Worm (Caenorhabditis elegans) whole organism, L4 larva: ENCODE results near the gene flp-9.

Experiments used
- D1046.2 ChIP-seq: fragments of 200-800 bp; sonication (Bioruptor generic); IDR thresholded peaks from 2 replicates; pipeline ENCODE4 v1.3.6; 2022; ENCODE audit warnings: missing genetic modification characterization, missing compliant biosample characterization
- F10B5.3 ChIP-seq: sonication (generic microtip); optimal IDR thresholded peaks from 2 replicates; lab custom pipeline; 2016; ENCODE audit warnings: mild to moderate bottlenecking, missing genetic modification characterization, missing compliant biosample characterization
- F26F4.8 ChIP-seq: fragments of 200-800 bp; sonication (Bioruptor generic); conservative IDR thresholded peaks from 2 replicates; pipeline ENCODE4 v1.3.6; 2022; ENCODE audit warnings: missing genetic modification characterization, missing compliant biosample characterization
- F37D6.2 ChIP-seq: sonication (generic microtip); optimal IDR thresholded peaks from 2 replicates; lab custom pipeline; 2016; ENCODE audit warnings: mild to moderate bottlenecking, missing genetic modification characterization, missing compliant biosample characterization
- T20F7.1 ChIP-seq: fragments of 200-800 bp; sonication (Bioruptor generic); optimal IDR thresholded peaks from 2 replicates; lab custom pipeline; 2018; ENCODE audit warnings: mild to moderate bottlenecking, missing genetic modification characterization, missing compliant biosample characterization
- T26A8.4 ChIP-seq: fragments of 200-800 bp; sonication (Bioruptor generic); IDR thresholded peaks from 2 replicates; pipeline ENCODE4 v1.3.6; 2022; ENCODE audit warnings: missing genetic modification characterization, missing compliant biosample characterization
- Y105C5A.15 ChIP-seq: fragments of 200-800 bp; sonication (Bioruptor generic); IDR thresholded peaks from 2 replicates; pipeline ENCODE4 v1.3.6; 2022; ENCODE audit warnings: missing genetic modification characterization, missing compliant biosample characterization
- Y48G9A.11 ChIP-seq: fragments of 200-800 bp; sonication (Bioruptor generic); IDR thresholded peaks from 2 replicates; pipeline ENCODE4 v1.3.6; 2022; ENCODE audit warnings: missing genetic modification reagents, missing genetic modification characterization, missing compliant biosample characterization
- Y5F2A.4 ChIP-seq: fragments of 200-800 bp; sonication (Bioruptor generic); optimal IDR thresholded peaks from 2 replicates; lab custom pipeline; 2018; ENCODE audit warnings: mild to moderate bottlenecking, missing genetic modification characterization, missing compliant biosample characterization
- ZK337.2 ChIP-seq: fragments of 200-800 bp; sonication (Bioruptor generic); IDR thresholded peaks from 2 replicates; pipeline ENCODE4 v1.3.6; 2022; ENCODE audit warnings: missing genetic modification reagents, missing genetic modification characterization, missing compliant biosample characterization
- aly-2 ChIP-seq: sonication (generic microtip); optimal IDR thresholded peaks from 2 replicates; lab custom pipeline; 2018; ENCODE audit warnings: missing biosample characterization, missing genetic modification characterization
- arid-1 ChIP-seq: fragments of 200-800 bp; sonication (Bioruptor generic); conservative IDR thresholded peaks from 2 replicates; pipeline ENCODE4 v1.3.6; 2022; ENCODE audit warnings: missing genetic modification reagents, missing genetic modification characterization, missing compliant biosample characterization
- ceh-32 ChIP-seq: sonication (generic microtip); optimal IDR thresholded peaks from 2 replicates; lab custom pipeline; 2016; ENCODE audit warnings: mild to moderate bottlenecking, missing genetic modification characterization, missing compliant biosample characterization; ENCODE audit not compliant: poor library complexity
- cey-2 ChIP-seq: sonication (generic microtip); optimal IDR thresholded peaks from 3 replicates; lab custom pipeline; 2017; ENCODE audit warnings: missing genetic modification characterization, mild to moderate bottlenecking, missing compliant biosample characterization, antibody characterized with exemption, borderline replicate concordance; ENCODE audit not compliant: insufficient read depth
- daf-16 ChIP-seq, 3 experiments: sonication (generic microtip); optimal IDR thresholded peaks; 2 replicates each; lab custom pipeline; 2016 to 2017; ENCODE audit warnings: missing genetic modification characterization in 3 of 3, missing genetic modification reagents in 3 of 3, mild to moderate bottlenecking in 2 of 3, missing compliant biosample characterization in 2 of 3, missing biosample characterization in 1 of 3, moderate library complexity in 1 of 3
- dmd-6 ChIP-seq: fragments of 200-800 bp; sonication (Bioruptor generic); IDR thresholded peaks from 2 replicates; pipeline ENCODE4 v1.3.6; 2022; ENCODE audit warnings: missing genetic modification reagents, missing genetic modification characterization, missing compliant biosample characterization
- duxl-1 ChIP-seq: sonication (generic microtip); optimal IDR thresholded peaks from 2 replicates; lab custom pipeline; 2016; ENCODE audit warnings: mild to moderate bottlenecking, missing genetic modification characterization, moderate library complexity, missing compliant biosample characterization; ENCODE audit not compliant: poor library complexity
- dve-1 ChIP-seq: sonication (generic microtip); optimal IDR thresholded peaks from 2 replicates; lab custom pipeline; 2017; ENCODE audit warnings: antibody characterized with exemption, mild to moderate bottlenecking, missing genetic modification characterization, missing compliant biosample characterization; ENCODE audit not compliant: insufficient read depth
- egl-43 ChIP-seq: fragments of 200-800 bp; sonication (Bioruptor generic); IDR thresholded peaks from 2 replicates; pipeline ENCODE4 v1.3.6; 2022; ENCODE audit warnings: missing genetic modification reagents, missing genetic modification characterization, missing compliant biosample characterization
- fkh-10 ChIP-seq: fragments of 150-350 bp; optimal IDR thresholded peaks from 2 replicates; lab custom pipeline; 2014; ENCODE audit warnings: missing biosample characterization, missing genetic modification reagents, missing genetic modification characterization
- fos-1 ChIP-seq: fragments of 150-350 bp; optimal IDR thresholded peaks from 2 replicates; lab custom pipeline; 2014; ENCODE audit warnings: missing biosample characterization, missing genetic modification characterization
- hlh-11 ChIP-seq: fragments of 200-800 bp; sonication (Bioruptor generic); optimal IDR thresholded peaks from 2 replicates; lab custom pipeline; 2018; ENCODE audit warnings: mild to moderate bottlenecking, missing genetic modification characterization, missing compliant biosample characterization
- jun-1 ChIP-seq: fragments of 150-350 bp; optimal IDR thresholded peaks from 2 replicates; lab custom pipeline; 2014; ENCODE audit warnings: missing biosample characterization, missing genetic modification reagents, missing genetic modification characterization
- lim-7 ChIP-seq: fragments of 200-800 bp; sonication (Bioruptor generic); IDR thresholded peaks from 2 replicates; pipeline ENCODE4 v1.3.6; 2022; ENCODE audit warnings: missing genetic modification characterization, missing compliant biosample characterization
- lin-13 ChIP-seq: fragments of 150-350 bp; optimal IDR thresholded peaks from 2 replicates; lab custom pipeline; 2014; ENCODE audit warnings: missing biosample characterization, missing genetic modification reagents, missing genetic modification characterization
- lin-29 ChIP-seq: fragments of 200-800 bp; sonication (Bioruptor generic); IDR thresholded peaks from 2 replicates; pipeline ENCODE4 v1.3.6; 2022; ENCODE audit warnings: missing genetic modification reagents, missing genetic modification characterization, missing compliant biosample characterization
- lin-38 ChIP-seq: fragments of 200-800 bp; sonication (Bioruptor generic); IDR thresholded peaks from 2 replicates; pipeline ENCODE4 v1.3.6; 2022; ENCODE audit warnings: missing genetic modification reagents, missing genetic modification characterization, missing compliant biosample characterization
- lin-39 ChIP-seq: fragments of 150-350 bp; optimal IDR thresholded peaks from 2 replicates; lab custom pipeline; 2014; ENCODE audit warnings: missing biosample characterization, missing genetic modification reagents, missing genetic modification characterization
- lsy-2 ChIP-seq, 2 experiments: fragments of 150-350 bp in 1 of 2; sonication (generic microtip) in 1 of 2; optimal IDR thresholded peaks; 2 replicates each; lab custom pipeline; 2014 to 2017; ENCODE audit warnings: missing biosample characterization in 2 of 2, missing genetic modification characterization in 2 of 2
- mdl-1 ChIP-seq, 2 experiments: fragments of 150-350 bp in 1 of 2; sonication (generic microtip) in 1 of 2; optimal IDR thresholded peaks; 2 replicates each; lab custom pipeline; 2014 to 2017; ENCODE audit warnings: missing biosample characterization in 2 of 2, missing genetic modification characterization in 2 of 2
- mdt-29 ChIP-seq: fragments of 200-800 bp; sonication (Bioruptor generic); IDR thresholded peaks from 2 replicates; pipeline ENCODE4 v1.3.6; 2022; ENCODE audit warnings: missing genetic modification reagents, missing genetic modification characterization, missing compliant biosample characterization
- mep-1 ChIP-seq: fragments of 150-350 bp; sonication (generic microtip); optimal IDR thresholded peaks from 3 replicates; lab custom pipeline; 2014; ENCODE audit warnings: missing biosample characterization, missing genetic modification characterization
- mes-2 ChIP-seq: sonication (generic microtip); optimal IDR thresholded peaks from 2 replicates; lab custom pipeline; 2016; ENCODE audit warnings: missing genotype, mild to moderate bottlenecking, missing genetic modification characterization, missing compliant biosample characterization; ENCODE audit not compliant: poor library complexity, severe bottlenecking
- nhr-11 ChIP-seq: fragments of 150-350 bp; optimal IDR thresholded peaks from 2 replicates; lab custom pipeline; 2014; ENCODE audit warnings: missing biosample characterization, missing genetic modification characterization
- nhr-111 ChIP-seq: fragments of 200-800 bp; sonication (Bioruptor generic); optimal IDR thresholded peaks from 2 replicates; lab custom pipeline; 2018; ENCODE audit warnings: mild to moderate bottlenecking, missing genetic modification characterization, missing compliant biosample characterization
- nhr-41 ChIP-seq: fragments of 200-800 bp; sonication (Bioruptor generic); IDR thresholded peaks from 2 replicates; pipeline ENCODE4 v1.3.6; 2022; ENCODE audit warnings: missing genetic modification reagents, missing genetic modification characterization, missing compliant biosample characterization
- nhr-48 ChIP-seq: sonication (generic microtip); optimal IDR thresholded peaks from 2 replicates; lab custom pipeline; 2016; ENCODE audit warnings: mild to moderate bottlenecking, missing genetic modification characterization, missing compliant biosample characterization
- nhr-6 ChIP-seq: fragments of 150-350 bp; optimal IDR thresholded peaks from 2 replicates; lab custom pipeline; 2014; ENCODE audit warnings: missing biosample characterization, missing genetic modification characterization
- pqm-1 ChIP-seq: sonication (generic microtip); optimal IDR thresholded peaks from 2 replicates; lab custom pipeline; 2017; ENCODE audit warnings: missing biosample characterization, missing genetic modification characterization
- saeg-2 ChIP-seq: fragments of 200-800 bp; sonication (Bioruptor generic); IDR thresholded peaks from 2 replicates; pipeline ENCODE4 v1.3.6; 2022; ENCODE audit warnings: missing genetic modification reagents, missing genetic modification characterization, missing compliant biosample characterization
- sdz-12 ChIP-seq: fragments of 200-800 bp; sonication (Bioruptor generic); optimal IDR thresholded peaks from 2 replicates; lab custom pipeline; 2018; ENCODE audit warnings: mild to moderate bottlenecking, missing genetic modification characterization, missing compliant biosample characterization
- snpc-1.2 ChIP-seq: fragments of 200-800 bp; sonication (Bioruptor generic); IDR thresholded peaks from 2 replicates; pipeline ENCODE4 v1.3.6; 2022; ENCODE audit warnings: missing genetic modification reagents, missing genetic modification characterization, missing compliant biosample characterization
- snpc-4 ChIP-seq: fragments of 150-350 bp; optimal IDR thresholded peaks from 2 replicates; lab custom pipeline; 2014; ENCODE audit warnings: missing biosample characterization, missing genetic modification characterization
- unc-62 ChIP-seq, 3 experiments: fragments of 150-350 bp in 1 of 3; sonication (generic microtip); optimal IDR thresholded peaks in 2 of 3; peaks in 1 of 3; 1 replicate in 1 of 3; 2 replicates in 2 of 3; lab custom pipeline; 2014 to 2017; ENCODE audit warnings: missing biosample characterization in 3 of 3, missing genetic modification characterization in 3 of 3, missing genetic modification reagents in 3 of 3, missing genotype in 1 of 3
- vab-7 ChIP-seq: fragments of 200-800 bp; sonication (Bioruptor generic); IDR thresholded peaks from 2 replicates; pipeline ENCODE4 v1.3.6; 2022; ENCODE audit warnings: missing genetic modification reagents, missing genetic modification characterization, missing compliant biosample characterization
- zag-1 ChIP-seq: fragments of 150-350 bp; optimal IDR thresholded peaks from 2 replicates; lab custom pipeline; 2014; ENCODE audit warnings: missing biosample characterization, missing genetic modification characterization
- zfp-3 ChIP-seq: fragments of 200-800 bp; sonication (Bioruptor generic); conservative IDR thresholded peaks from 2 replicates; pipeline ENCODE4 v1.3.6; 2022; ENCODE audit warnings: missing genetic modification reagents, missing genetic modification characterization, missing compliant biosample characterization
- zip-2 ChIP-seq: fragments of 150-350 bp; optimal IDR thresholded peaks from 2 replicates; lab custom pipeline; 2014; ENCODE audit warnings: missing biosample characterization, missing genetic modification characterization
- ztf-7 ChIP-seq: fragments of 150-350 bp; optimal IDR thresholded peaks from 2 replicates; lab custom pipeline; 2014; ENCODE audit warnings: missing biosample characterization, missing genetic modification characterization

The flp-9 gene

ce11 chrIV:12724641-12725040 is 32.7 kb downstream of the flp-9 start, which contains the start of the genes T23F6.3 and rbd-1 (continued):
- TF ChIP-seq nhr-41 (GFP tag; lab: Robert Waterston, UW) = no peak
- peak; percentile 65 for TF ChIP-seq nhr-11 (tag; lab: Kevin White, UChicago)
- TF ChIP-seq nhr-6 (tag; lab: Kevin White, UChicago) = peak; percentile 60
- TF ChIP-seq mes-2 (tag; lab: Kevin White, UChicago) = peak; percentile 97
- peak; percentile 55; the same call in 1 of the 2 replicates for TF ChIP-seq snpc-1.2 (GFP tag; lab: Robert Waterston, UW)
- TF ChIP-seq T26A8.4 (GFP tag; lab: Robert Waterston, UW) = peak; percentile 75
- peak; percentile 83 for TF ChIP-seq lin-38 (GFP tag; lab: Robert Waterston, UW)
- TF ChIP-seq duxl-1 (tag; lab: Kevin White, UChicago) = peak; percentile 69
- no peak for TF ChIP-seq F10B5.3
- TF ChIP-seq snpc-4 = no peak
- peak; percentile 36 for TF ChIP-seq jun-1 (tag; lab: Kevin White, UChicago)
- TF ChIP-seq lim-7 (GFP tag; lab: Robert Waterston, UW) = no peak
- TF ChIP-seq lin-39 (tag; lab: Kevin White, UChicago) = no peak
- no peak for TF ChIP-seq nhr-48 (tag; lab: Kevin White, UChicago)
- peak; percentile 38; the same call in 1 of the 2 replicates for TF ChIP-seq egl-43 (GFP tag; lab: Robert Waterston, UW)
- TF ChIP-seq dmd-6 (GFP tag; lab: Robert Waterston, UW) = peak; percentile 52; the same call in 1 of the 2 replicates
- peak; percentile 66 for TF ChIP-seq vab-7
- peak; percentile 82 for TF ChIP-seq dve-1 (tag; lab: Kevin White, UChicago)
- no peak for TF ChIP-seq Y5F2A.4 (GFP tag; lab: Kevin White, UChicago)
- TF ChIP-seq fkh-10 (GFP tag; lab: Kevin White, UChicago) = peak; percentile 52
- TF ChIP-seq D1046.2 (GFP tag; lab: Robert Waterston, UW) = no peak
- peak; percentile 66 for TF ChIP-seq hlh-11 (tag; lab: Kevin White, UChicago)
- peak; percentile 55; the same call in 1 of the 2 replicates for TF ChIP-seq ZK337.2 (GFP tag; lab: Robert Waterston, UW)
- TF ChIP-seq fos-1 = no peak
- peak in 1 of 2 experiments; percentile 22 for TF ChIP-seq mdl-1 (tag; optimal IDR thresholded peaks at IDR 0.05; lab: Kevin White, UChicago)
- no peak for TF ChIP-seq saeg-2
- peak in 1 of 2 experiments; percentile 4 for TF ChIP-seq daf-16 (GFP tag; optimal IDR thresholded peaks at IDR 0.05; lab: Kevin White, UChicago)
- TF ChIP-seq daf-16 (tag; optimal IDR thresholded peaks at IDR 0.05; lab: Kevin White, UChicago) = peak; percentile 35
- TF ChIP-seq arid-1 = peak; percentile 37; the same call in 1 of the 2 replicates
- peak; percentile 59 for TF ChIP-seq lin-13 (GFP tag; lab: Kevin White, UChicago)
- TF ChIP-seq Y105C5A.15 (GFP tag; lab: Robert Waterston, UW) = no peak
- TF ChIP-seq lsy-2 (tag; optimal IDR thresholded peaks at IDR 0.05; lab: Kevin White, UChicago) = peak; percentile 15 to 92
- TF ChIP-seq nhr-111 (GFP tag; lab: Kevin White, UChicago) = no peak
- TF ChIP-seq aly-2 (tag; lab: Kevin White, UChicago) = no peak
- peak; percentile 100 for TF ChIP-seq Y48G9A.11 (GFP tag; lab: Robert Waterston, UW)
- TF ChIP-seq pqm-1 = peak; percentile 6
- peak; percentile 74 for TF ChIP-seq ztf-7 (tag; lab: Kevin White, UChicago)
- TF ChIP-seq F37D6.2 = no peak
- TF ChIP-seq unc-62 (GFP tag; optimal IDR thresholded peaks at IDR 0.05 in 1 of 2; lab: Kevin White, UChicago) = peak in 1 of 2 experiments; percentile 3
- TF ChIP-seq unc-62 (tag; optimal IDR thresholded peaks at IDR 0.05; lab: Kevin White, UChicago) = no peak
- no peak for TF ChIP-seq F26F4.8 (GFP tag; lab: Robert Waterston, UW)
- no peak for TF ChIP-seq ceh-32 (tag; lab: Kevin White, UChicago)
- TF ChIP-seq mdt-29 (GFP tag; lab: Robert Waterston, UW) = no peak
- TF ChIP-seq T20F7.1 (GFP tag; lab: Kevin White, UChicago) = peak; percentile 100
- no peak for TF ChIP-seq sdz-12
- TF ChIP-seq cey-2 (tag; lab: Kevin White, UChicago) = no peak
- TF ChIP-seq zip-2 = no peak
- peak; percentile 80 for TF ChIP-seq mep-1
- no peak for TF ChIP-seq zag-1 (tag; lab: Kevin White, UChicago)
- TF ChIP-seq zfp-3 (GFP tag; lab: Robert Waterston, UW) = no peak
- no peak for TF ChIP-seq lin-29
